Fruit fly (Drosophila melanogaster): ENCODE results near the gene CG33178.
A peak's percentile ranks its signal among the peaks of the same experiment; 100 is the strongest.

CG33178 gene

dm6 chrX:15043700-15044225 lies 38.9 kb upstream of the CG33178 start, which contains the start of gene CG5541 (continued):
- TF ChIP-seq CG12236 (GFP tag; optimal IDR thresholded peaks at IDR 0.05) (no peak), mld (GFP tag; IDR thresholded peaks at IDR 0.05; ENCODE audit: partially characterized antibody) (no peak), CG42726 (GFP tag; IDR thresholded peaks at IDR 0.05; ENCODE audit: partially characterized antibody) (no peak), luna (GFP tag; optimal IDR thresholded peaks at IDR 0.05) (no peak), az2 (GFP tag; optimal IDR thresholded peaks at IDR 0.05) (no peak), Sry-δ (GFP tag; optimal IDR thresholded peaks at IDR 0.05) (no peak), CG13775 (GFP tag; optimal IDR thresholded peaks at IDR 0.05) (peak; percentile 22), CG9727 (GFP tag; optimal IDR thresholded peaks at IDR 0.05) (peak; percentile 7), sob (GFP tag; IDR thresholded peaks at IDR 0.05) (no peak), Dbx (GFP tag; IDR thresholded peaks at IDR 0.05) (0 out of 3 replicates have a peak, but pooled peaks have one; percentile 24), YL-1 (GFP tag; optimal IDR thresholded peaks at IDR 0.05) (no peak), gro (GFP tag; optimal IDR thresholded peaks at IDR 0.05) (peak; percentile 30), HLH54F (GFP tag; optimal IDR thresholded peaks at IDR 0.05) (no peak), CG33557 (GFP tag; optimal IDR thresholded peaks at IDR 0.05) (no peak), al (GFP tag; IDR thresholded peaks at IDR 0.05) (0 out of 2 replicates have a peak, but pooled peaks have one; percentile 17), disco-r (GFP tag; optimal IDR thresholded peaks at IDR 0.05) (no peak), CG30403 (GFP tag; optimal IDR thresholded peaks at IDR 0.05) (peak; percentile 8), NfI (GFP tag; optimal IDR thresholded peaks at IDR 0.05) (peak; percentile 17), fu2 (GFP tag; optimal IDR thresholded peaks at IDR 0.05) (no peak), CG7357 (GFP tag; IDR thresholded peaks at IDR 0.05) (no peak), bcd (GFP tag; optimal IDR thresholded peaks at IDR 0.05) (no peak), CG17912 (GFP tag; optimal IDR thresholded peaks at IDR 0.05) (no peak), nerfin-2 (GFP tag; IDR thresholded peaks at IDR 0.05; ENCODE audit: partially characterized antibody) (no peak), Ptx1 (GFP tag; IDR thresholded peaks at IDR 0.05) (no peak), CG17359 (tag; optimal IDR thresholded peaks at IDR 0.05) (no peak), prd (optimal IDR thresholded peaks at IDR 0.05) (peak in 1 of 2 experiments; percentile 36), prd (GFP tag; IDR thresholded peaks at IDR 0.05) (no peak), CG33213 (GFP tag; optimal IDR thresholded peaks at IDR 0.05) (no peak), CG11247 (GFP tag; IDR thresholded peaks at IDR 0.05) (no peak), CG11085 (GFP tag; IDR thresholded peaks at IDR 0.05) (no peak), D (optimal IDR thresholded peaks at IDR 0.05) (no peak), D (GFP tag; optimal IDR thresholded peaks at IDR 0.05) (no peak), Meics (GFP tag; optimal IDR thresholded peaks at IDR 0.05) (peak; percentile 47), ftz-f1 (GFP tag; optimal IDR thresholded peaks at IDR 0.05) (no peak), CG6791 (GFP tag; IDR thresholded peaks at IDR 0.05; ENCODE audit: partially characterized antibody) (no peak), Nf-YC (tag; optimal IDR thresholded peaks at IDR 0.05) (peak; percentile 44), CG2129 (GFP tag; IDR thresholded peaks at IDR 0.05; ENCODE audit: partially characterized antibody) (no peak), CG10959 (GFP tag; IDR thresholded peaks at IDR 0.05) (no peak), CG13624 (GFP tag; optimal IDR thresholded peaks at IDR 0.05) (no peak), Mrtf (GFP tag; IDR thresholded peaks at IDR 0.05) (no peak), CG11093 (GFP tag; IDR thresholded peaks at IDR 0.05) (no peak), Elba2 (GFP tag; optimal IDR thresholded peaks at IDR 0.05) (no peak), scrt (GFP tag; optimal IDR thresholded peaks at IDR 0.05) (peak; percentile 4), CG9876 (GFP tag; optimal IDR thresholded peaks at IDR 0.05) (no peak), Ets97D (GFP tag; optimal IDR thresholded peaks at IDR 0.05) (no peak), Vsx1 (GFP tag; optimal IDR thresholded peaks at IDR 0.05) (no peak), Hr78 (GFP tag; optimal IDR thresholded peaks at IDR 0.05) (no peak), dimm (GFP tag; IDR thresholded peaks at IDR 0.05) (no peak), CG3995 (GFP tag; optimal IDR thresholded peaks at IDR 0.05) (peak; percentile 85), CG3163 (GFP tag; optimal IDR thresholded peaks at IDR 0.05) (no peak), BtbVII (GFP tag; optimal IDR thresholded peaks at IDR 0.05) (no peak), zen (tag; optimal IDR thresholded peaks at IDR 0.05) (no peak)

Measured in whole organism, embryonic.